Fruit fly (Drosophila melanogaster) whole organism, wandering third instar larva: Measurements from ENCODE around the gene S-Lap4.
A peak's percentile ranks its signal among the peaks of the same experiment; 100 is the strongest.

Experiments
- Abd-B ChIP-seq: fragments of >200 bp; optimal IDR thresholded peaks from 2 replicates; lab custom pipeline; 2017; ENCODE audit warnings: missing biosample characterization, missing genetic modification characterization
- CG32264 ChIP-seq: fragments of 200-800 bp; sonication (Bioruptor generic); optimal IDR thresholded peaks from 2 replicates; lab custom pipeline; 2016; ENCODE audit warnings: missing biosample characterization, missing genetic modification characterization
- CG9705 ChIP-seq: fragments of 200-800 bp; sonication (Bioruptor generic); optimal IDR thresholded peaks from 2 replicates; lab custom pipeline; 2018; ENCODE audit warnings: missing biosample characterization, mild to moderate bottlenecking, missing genetic modification characterization
- CrebA ChIP-seq: fragments of 200-800 bp; sonication (Bioruptor generic); optimal IDR thresholded peaks from 2 replicates; lab custom pipeline; 2016; ENCODE audit warnings: missing biosample characterization, mild to moderate bottlenecking, missing genetic modification characterization, borderline replicate concordance
- Dfd ChIP-seq: fragments of >200 bp; optimal IDR thresholded peaks from 2 replicates; lab custom pipeline; 2017; ENCODE audit warnings: missing biosample characterization, missing genetic modification characterization
- Dif ChIP-seq: fragments of 200-275, 200-300 bp; sonication (Bioruptor generic); optimal IDR thresholded peaks from 2 replicates; lab custom pipeline; 2018; ENCODE audit warnings: missing biosample characterization, missing genetic modification characterization; ENCODE audit not compliant: partially characterized antibody
- GATAd ChIP-seq: sonication (Bioruptor generic); optimal IDR thresholded peaks from 2 replicates; lab custom pipeline; 2016; ENCODE audit warnings: missing biosample characterization, missing genetic modification characterization
- HLH106 ChIP-seq: fragments of 200-800 bp; optimal IDR thresholded peaks from 3 replicates; lab custom pipeline; 2019; ENCODE audit warnings: missing biosample characterization, mild to moderate bottlenecking, missing genetic modification characterization, moderate library complexity
- Hnf4 ChIP-seq: fragments of 200-800 bp; sonication (Bioruptor generic); optimal IDR thresholded peaks from 2 replicates; lab custom pipeline; 2016; ENCODE audit warnings: missing biosample characterization, mild to moderate bottlenecking, missing genetic modification characterization
- Hr78 ChIP-seq: fragments of >200 bp; optimal IDR thresholded peaks from 2 replicates; lab custom pipeline; 2017; ENCODE audit warnings: missing biosample characterization, missing genetic modification characterization
- Hr83 ChIP-seq: fragments of 200-300 bp; sonication (Bioruptor generic); optimal IDR thresholded peaks from 2 replicates; lab custom pipeline; 2016; ENCODE audit warnings: missing biosample characterization, mild to moderate bottlenecking, missing genetic modification characterization, moderate library complexity; ENCODE audit not compliant: poor library complexity, severe bottlenecking
- Jra ChIP-seq: sonication (Bioruptor generic); optimal IDR thresholded peaks from 2 replicates; lab custom pipeline; 2016; ENCODE audit warnings: missing biosample characterization, missing genetic modification characterization
- Mio ChIP-seq: sonication (Bioruptor generic); optimal IDR thresholded peaks from 2 replicates; lab custom pipeline; 2016; ENCODE audit warnings: missing biosample characterization, missing genetic modification characterization
- Myc ChIP-seq: fragments of >200 bp; optimal IDR thresholded peaks from 2 replicates; lab custom pipeline; 2017
- N ChIP-seq: fragments of >200 bp; optimal IDR thresholded peaks from 2 replicates; lab custom pipeline; 2018; ENCODE audit warnings: missing biosample characterization, missing external identifiers, missing genetic modification characterization
- OdsH ChIP-seq: fragments of 200-800 bp; sonication (Bioruptor generic); optimal IDR thresholded peaks from 2 replicates; lab custom pipeline; 2016; ENCODE audit warnings: missing biosample characterization, mild to moderate bottlenecking, missing genetic modification characterization
- Rel ChIP-seq, 2 experiments: fragments of 200-800 bp; sonication (Bioruptor generic) in 1 of 2; optimal IDR thresholded peaks; 2 replicates in 1 of 2; 3 replicates in 1 of 2; lab custom pipeline; 2016 to 2019; ENCODE audit warnings: mild to moderate bottlenecking in 2 of 2, missing biosample characterization in 2 of 2, missing genetic modification characterization in 2 of 2, moderate library complexity in 1 of 2
- Sp1 ChIP-seq: fragments of 200-800 bp; sonication (Bioruptor generic); optimal IDR thresholded peaks from 3 replicates; lab custom pipeline; 2019; ENCODE audit warnings: missing biosample characterization, mild to moderate bottlenecking, missing genetic modification characterization, moderate library complexity
- Vsx2 ChIP-seq: fragments of 200-300, 225-300 bp; sonication (Bioruptor generic); optimal IDR thresholded peaks from 2 replicates; lab custom pipeline; 2018; ENCODE audit warnings: missing biosample characterization, missing genetic modification characterization; ENCODE audit not compliant: partially characterized antibody
- br ChIP-seq: fragments of 200-800 bp; sonication (Bioruptor generic); optimal IDR thresholded peaks from 2 replicates; lab custom pipeline; 2016; ENCODE audit warnings: missing biosample characterization, missing genetic modification characterization
- brk ChIP-seq: fragments of 200-800 bp; sonication (Bioruptor generic); optimal IDR thresholded peaks from 2 replicates; lab custom pipeline; 2016; ENCODE audit warnings: missing biosample characterization, mild to moderate bottlenecking, missing genetic modification characterization
- dl ChIP-seq, 2 experiments: fragments of 175-275, 200-275 bp in 1 of 2; fragments of 200-275 bp in 1 of 2; sonication (Bioruptor generic); optimal IDR thresholded peaks; lab custom pipeline; 2018; ENCODE audit warnings: mild to moderate bottlenecking in 2 of 2, missing biosample characterization in 2 of 2, missing genetic modification characterization in 2 of 2, moderate library complexity in 2 of 2; ENCODE audit not compliant: partially characterized antibody in 2 of 2, insufficient read depth in 1 of 2
- dmrt93B ChIP-seq: fragments of 200-800 bp; sonication (Bioruptor generic); optimal IDR thresholded peaks from 2 replicates; lab custom pipeline; 2018; ENCODE audit warnings: missing biosample characterization, mild to moderate bottlenecking, missing genetic modification characterization
- dsf ChIP-seq: sonication (Bioruptor generic); optimal IDR thresholded peaks from 2 replicates; lab custom pipeline; 2016; ENCODE audit warnings: missing biosample characterization, missing genetic modification characterization, borderline replicate concordance
- ey ChIP-seq: fragments of 200-800 bp; sonication (Bioruptor generic); optimal IDR thresholded peaks from 2 replicates; lab custom pipeline; 2016; ENCODE audit warnings: missing biosample characterization, missing genetic modification characterization
- foxo ChIP-seq, 2 experiments: fragments of 200-800 bp; sonication (Bioruptor generic); optimal IDR thresholded peaks; 2 replicates in 1 of 2; 3 replicates in 1 of 2; lab custom pipeline; 2016 to 2017; ENCODE audit warnings: missing biosample characterization in 2 of 2, missing genetic modification characterization in 2 of 2
- fru ChIP-seq: fragments of 200-800 bp; sonication (Bioruptor generic); optimal IDR thresholded peaks from 3 replicates; lab custom pipeline; 2016; ENCODE audit warnings: missing biosample characterization, mild to moderate bottlenecking, missing genetic modification characterization
- h ChIP-seq: fragments of 200-800 bp; sonication (Bioruptor generic); optimal IDR thresholded peaks from 3 replicates; lab custom pipeline; 2016; ENCODE audit warnings: missing biosample characterization, mild to moderate bottlenecking, missing genetic modification characterization
- jim ChIP-seq: fragments of 175-275, 200-325 bp; sonication (Bioruptor generic); optimal IDR thresholded peaks from 2 replicates; lab custom pipeline; 2016; ENCODE audit warnings: missing biosample characterization, mild to moderate bottlenecking, missing genetic modification characterization
- lola ChIP-seq: fragments of >200 bp; optimal IDR thresholded peaks from 2 replicates; lab custom pipeline; 2017; ENCODE audit warnings: missing biosample characterization, missing genetic modification characterization
- pan ChIP-seq: fragments of >200 bp; optimal IDR thresholded peaks from 2 replicates; lab custom pipeline; 2017
- psq ChIP-seq: fragments of 200-800 bp; sonication (Bioruptor generic); optimal IDR thresholded peaks from 3 replicates; lab custom pipeline; 2017; ENCODE audit warnings: missing biosample characterization, mild to moderate bottlenecking, missing genetic modification characterization, moderate library complexity
- rgr ChIP-seq: fragments of 200-800 bp; sonication (Bioruptor generic); optimal IDR thresholded peaks from 3 replicates; lab custom pipeline; 2016; ENCODE audit warnings: missing biosample characterization, mild to moderate bottlenecking, missing genetic modification characterization
- sage ChIP-seq: fragments of 200-800 bp; sonication (Bioruptor generic); optimal IDR thresholded peaks from 2 replicates; lab custom pipeline; 2016; ENCODE audit warnings: missing biosample characterization, mild to moderate bottlenecking, missing genetic modification characterization
- sv ChIP-seq: fragments of 200-800 bp; sonication (Bioruptor generic); optimal IDR thresholded peaks from 3 replicates; lab custom pipeline; 2016; ENCODE audit warnings: missing biosample characterization, missing genetic modification characterization
- tai ChIP-seq: sonication (Bioruptor generic); optimal IDR thresholded peaks from 2 replicates; lab custom pipeline; 2016; ENCODE audit warnings: missing biosample characterization, missing genetic modification characterization
- usp ChIP-seq: fragments of >200 bp; optimal IDR thresholded peaks from 2 replicates; lab custom pipeline; 2017; ENCODE audit warnings: missing biosample characterization, missing genetic modification characterization
- woc ChIP-seq: sonication (Bioruptor generic); optimal IDR thresholded peaks from 2 replicates; lab custom pipeline; 2016; ENCODE audit warnings: missing biosample characterization, mild to moderate bottlenecking, missing genetic modification characterization

Gene S-Lap4

DNA sequence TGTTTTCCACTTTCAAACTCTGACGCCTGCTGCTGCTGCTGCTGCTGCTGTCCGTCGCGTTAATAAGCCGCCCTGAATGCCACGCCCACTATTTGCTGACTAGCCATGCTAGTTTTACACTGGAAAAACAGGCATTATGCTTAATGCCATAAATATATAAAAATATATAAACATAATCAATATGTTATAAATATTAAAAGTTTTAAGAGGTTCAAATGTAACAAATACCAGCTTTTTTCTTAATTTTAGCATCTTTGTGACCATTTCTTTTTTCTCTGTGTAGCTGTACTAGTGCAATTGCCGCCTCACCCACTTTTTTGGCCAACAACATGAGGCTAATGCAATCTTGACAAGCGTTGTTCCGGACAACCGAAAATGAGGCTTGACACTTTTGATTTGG is 24.2 kb downstream of the S-Lap4 start:
- TF ChIP-seq Abd-B (GFP tag; lab: Kevin White, UChicago) (no peak), Hr78 (GFP tag; lab: Kevin White, UChicago) (no peak), OdsH (GFP tag; lab: Kevin White, UChicago) (no peak), N (GFP tag; lab: Kevin White, UChicago) (no peak), br (no peak), CG9705 (GFP tag; lab: Kevin White, UChicago) (no peak), sage (no peak), woc (GFP tag; lab: Kevin White, UChicago) (no peak), fru (GFP tag; lab: Kevin White, UChicago) (no peak), sv (no peak), lola (GFP tag; lab: Kevin White, UChicago) (no peak), dsf (GFP tag; lab: Kevin White, UChicago) (no peak), brk (no peak)
- TF ChIP-seq, all 38 proteins: peak for 0

DNA sequence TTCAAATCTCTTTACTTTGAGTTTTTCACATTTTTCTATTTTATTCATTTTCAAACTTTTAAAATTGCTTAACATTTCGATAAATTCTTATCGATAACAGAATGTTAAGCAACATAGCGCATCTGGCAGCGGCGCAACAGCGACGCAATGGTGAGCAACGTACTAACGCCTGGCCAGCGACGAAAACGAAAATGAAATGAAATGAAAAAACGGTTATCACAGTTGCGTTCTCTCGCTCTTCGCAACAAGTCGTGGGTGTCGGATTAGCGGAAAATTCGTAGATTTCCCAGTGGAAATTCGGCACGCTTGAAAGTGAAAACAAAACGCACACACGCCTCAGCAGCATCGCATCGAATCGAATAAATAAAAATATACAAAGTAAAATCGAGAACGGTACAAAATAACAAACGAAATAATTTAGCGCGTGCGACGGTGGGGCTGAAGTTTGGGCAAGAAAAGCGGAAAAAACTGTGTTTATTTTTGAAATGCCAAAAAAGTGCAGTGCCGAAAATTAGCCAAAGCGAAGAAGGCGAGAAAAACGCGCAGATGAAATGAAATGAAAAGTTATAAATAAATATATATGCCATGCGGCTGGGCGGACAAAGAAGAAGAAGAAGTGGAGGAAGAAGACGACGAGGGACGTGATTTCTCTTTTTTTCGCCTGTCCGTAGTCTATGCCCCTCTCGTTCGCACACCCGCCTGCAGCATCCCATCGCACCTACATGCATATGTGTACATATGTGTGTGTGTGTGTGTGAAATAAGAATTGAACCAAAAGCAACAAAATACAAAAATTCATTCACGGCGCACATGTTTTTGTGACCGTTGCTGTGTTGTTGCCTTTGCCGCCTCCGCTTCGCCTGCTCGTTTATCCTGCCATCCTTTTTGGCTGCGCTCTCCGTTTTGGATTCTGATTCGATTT is 25.4 kb downstream of the S-Lap4 start:
- TF ChIP-seq Jra (no peak), CrebA (GFP tag; lab: Kevin White, UChicago) (no peak), woc (GFP tag; lab: Kevin White, UChicago) (no peak), Dif (GFP tag; lab: Kevin White, UChicago) (peak; percentile 1), ey (GFP tag; lab: Kevin White, UChicago) (no peak), fru (GFP tag; lab: Kevin White, UChicago) (no peak), Rel (GFP tag; optimal IDR thresholded peaks at IDR 0.05; lab: Kevin White, UChicago) (no peak), Rel (tag; optimal IDR thresholded peaks at IDR 0.05; lab: Kevin White, UChicago) (peak; percentile 9), Hr78 (GFP tag; lab: Kevin White, UChicago) (no peak), dl (GFP tag; optimal IDR thresholded peaks at IDR 0.05; lab: Kevin White, UChicago; ENCODE audit: insufficient read depth in 1 of 2, partially characterized antibody in 2 of 2) (no peak), Sp1 (no peak), pan (lab: Kevin White, UChicago) (no peak), Hnf4 (GFP tag; lab: Kevin White, UChicago) (no peak), br (no peak), Hr83 (GFP tag; lab: Kevin White, UChicago) (peak; percentile 6), Vsx2 (GFP tag; lab: Kevin White, UChicago) (no peak), psq (peak; percentile 96), Myc (no peak), jim (no peak), CG32264 (GFP tag; lab: Kevin White, UChicago) (no peak), Dfd (GFP tag; lab: Kevin White, UChicago) (peak; percentile 29), GATAd (GFP tag; lab: Kevin White, UChicago) (no peak), tai (GFP tag; lab: Kevin White, UChicago) (no peak), sv (peak; percentile 42), CG9705 (GFP tag; lab: Kevin White, UChicago) (no peak), dmrt93B (GFP tag; lab: Kevin White, UChicago) (no peak), brk (no peak), Mio (no peak), dsf (GFP tag; lab: Kevin White, UChicago) (no peak), N (GFP tag; lab: Kevin White, UChicago) (no peak), sage (no peak), Abd-B (GFP tag; lab: Kevin White, UChicago) (no peak), HLH106 (tag; lab: Kevin White, UChicago) (no peak), h (GFP tag; lab: Kevin White, UChicago) (no peak), rgr (GFP tag; lab: Kevin White, UChicago) (no peak), lola (GFP tag; lab: Kevin White, UChicago) (no peak), OdsH (GFP tag; lab: Kevin White, UChicago) (no peak), foxo (GFP tag; optimal IDR thresholded peaks at IDR 0.05; lab: Kevin White, UChicago) (no peak), usp (GFP tag; lab: Kevin White, UChicago) (no peak)
- TF ChIP-seq, all 38 proteins: peak for 6
